Worm (Caenorhabditis elegans) whole organism, L1 larva: ENCODE measurements around the gene Y46H3A.5.

Source experiments
- F16B12.6 ChIP-seq: fragments of 150-350 bp; optimal IDR thresholded peaks from 2 replicates; lab custom pipeline; 2014; ENCODE audit warnings: missing biosample characterization, missing genetic modification characterization
- elt-2 ChIP-seq: sonication (generic microtip); optimal IDR thresholded peaks from 2 replicates; lab custom pipeline; 2016; ENCODE audit warnings: missing genetic modification characterization, mild to moderate bottlenecking, inconsistent platforms, missing compliant biosample characterization, missing genetic modification reagents
- lin-15B ChIP-seq: fragments of 150-350 bp; sonication (generic microtip); optimal IDR thresholded peaks from 3 replicates; lab custom pipeline; 2014; ENCODE audit warnings: missing biosample characterization, missing genetic modification characterization
- nhr-237 ChIP-seq: fragments of 150-350 bp; optimal IDR thresholded peaks from 2 replicates; lab custom pipeline; 2014; ENCODE audit warnings: missing biosample characterization, missing genetic modification characterization
- pag-3 ChIP-seq: sonication (generic microtip); optimal IDR thresholded peaks from 2 replicates; lab custom pipeline; 2017; ENCODE audit warnings: missing genetic modification characterization, mild to moderate bottlenecking, missing compliant biosample characterization, antibody characterized with exemption, borderline replicate concordance; ENCODE audit not compliant: insufficient read depth
- unc-98 ChIP-seq: fragments of 200-800 bp; sonication (Bioruptor generic); IDR thresholded peaks from 2 replicates; pipeline ENCODE4 v1.3.6; 2022; ENCODE audit warnings: missing genetic modification characterization, missing compliant biosample characterization
- ztf-4 ChIP-seq: fragments of 150-350 bp; optimal IDR thresholded peaks from 2 replicates; lab custom pipeline; 2014; ENCODE audit warnings: missing biosample characterization, missing genetic modification characterization

- no peak for TF ChIP-seq unc-98 (GFP tag; lab: Robert Waterston, UW)
- no peak for TF ChIP-seq pag-3 (tag; lab: Kevin White, UChicago)
- no peak for TF ChIP-seq nhr-237
- no peak for TF ChIP-seq ztf-4 (tag; lab: Kevin White, UChicago)
- TF ChIP-seq elt-2 (tag; lab: Kevin White, UChicago) = no peak
- TF ChIP-seq F16B12.6 = no peak
- no peak for TF ChIP-seq lin-15B
Observed at ce11 chrV:1788157-1788556, 26.5 kb downstream of the Y46H3A.5 start, which contains the start of gene F36H9.2.
